Worm (Caenorhabditis elegans) whole organism, L2 larva: ENCODE measurements around the gene twk-42.

ENCODE experiments used
- alr-1 ChIP-seq: fragments of 150-350 bp; optimal IDR thresholded peaks from 2 replicates; lab custom pipeline; 2014; ENCODE audit warnings: missing biosample characterization, missing genetic modification characterization
- elt-1 ChIP-seq: fragments of 150-350 bp; optimal IDR thresholded peaks from 2 replicates; lab custom pipeline; 2014; ENCODE audit warnings: missing biosample characterization, missing genetic modification characterization
- mab-5 ChIP-seq: fragments of 150-350 bp; optimal IDR thresholded peaks from 2 replicates; lab custom pipeline; 2014; ENCODE audit warnings: missing biosample characterization, missing genetic modification characterization
- mbf-1 ChIP-seq: sonication (generic microtip); optimal IDR thresholded peaks from 2 replicates; lab custom pipeline; 2017; ENCODE audit warnings: missing biosample characterization, missing genetic modification characterization
- mdl-1 ChIP-seq, 2 experiments: fragments of 150-350 bp in 1 of 2; sonication (generic microtip) in 1 of 2; optimal IDR thresholded peaks; 2 replicates each; lab custom pipeline; 2017; ENCODE audit warnings: missing biosample characterization in 2 of 2, missing genetic modification characterization in 2 of 2
- nhr-10 ChIP-seq: sonication (generic microtip); optimal IDR thresholded peaks from 2 replicates; lab custom pipeline; 2017; ENCODE audit warnings: missing biosample characterization, missing genetic modification characterization
- nhr-129 ChIP-seq: fragments of 150-350 bp; optimal IDR thresholded peaks from 2 replicates; lab custom pipeline; 2014; ENCODE audit warnings: missing biosample characterization, missing genetic modification characterization
- nhr-6 ChIP-seq: fragments of 150-350 bp; optimal IDR thresholded peaks from 2 replicates; lab custom pipeline; 2014; ENCODE audit warnings: missing biosample characterization, missing genetic modification characterization
- sem-4 ChIP-seq: fragments of 150-350 bp; optimal IDR thresholded peaks from 2 replicates; lab custom pipeline; 2014; ENCODE audit warnings: missing biosample characterization, missing genetic modification reagents, missing genetic modification characterization
- skn-1 ChIP-seq: sonication (generic microtip); optimal IDR thresholded peaks from 2 replicates; lab custom pipeline; 2017; ENCODE audit warnings: missing biosample characterization, missing genetic modification characterization
- unc-62 ChIP-seq: fragments of 150-350 bp; optimal IDR thresholded peaks from 2 replicates; lab custom pipeline; 2014; ENCODE audit warnings: missing biosample characterization, missing genetic modification reagents, missing genetic modification characterization
- ztf-11 ChIP-seq: sonication (generic microtip); optimal IDR thresholded peaks from 2 replicates; lab custom pipeline; 2017; ENCODE audit warnings: missing biosample characterization, missing genetic modification characterization

ce11 chrV:17690922-17691321 lies 41.5 kb downstream of the twk-42 start, which contains the start of gene F59A1.13:
- TF ChIP-seq mbf-1 (tag; lab: Kevin White, UChicago) (no peak), mab-5 (tag; lab: Kevin White, UChicago) (no peak), skn-1 (tag; lab: Kevin White, UChicago) (no peak), nhr-6 (tag; lab: Kevin White, UChicago) (no peak), ztf-11 (tag; lab: Kevin White, UChicago) (no peak), alr-1 (tag; lab: Kevin White, UChicago) (no peak), unc-62 (GFP tag; lab: Kevin White, UChicago) (no peak), elt-1 (tag; lab: Kevin White, UChicago) (no peak), nhr-10 (tag; lab: Kevin White, UChicago) (no peak), nhr-129 (tag; lab: Kevin White, UChicago) (no peak), sem-4 (tag; lab: Kevin White, UChicago) (no peak), mdl-1 (tag; optimal IDR thresholded peaks at IDR 0.05; lab: Kevin White, UChicago) (no peak)
